Fruit fly (Drosophila melanogaster) whole organism, prepupa: ENCODE results near the gene Eato.

Experiments
- Blimp-1 ChIP-seq: fragments of 200-800 bp; sonication (Bioruptor generic); optimal IDR thresholded peaks from 3 replicates; lab custom pipeline; 2017; ENCODE audit warnings: missing biosample characterization, missing genetic modification characterization, mild to moderate bottlenecking, moderate library complexity, missing genetic modification reagents
- CG10631 ChIP-seq: fragments of 200-800 bp; sonication (Bioruptor generic); optimal IDR thresholded peaks from 2 replicates; lab custom pipeline; 2016; ENCODE audit warnings: missing biosample characterization, missing genetic modification characterization
- CG10669 ChIP-seq: fragments of 200-800 bp; sonication (Bioruptor generic); optimal IDR thresholded peaks from 3 replicates; lab custom pipeline; 2018; ENCODE audit warnings: missing biosample characterization, mild to moderate bottlenecking, missing genetic modification characterization, moderate library complexity
- CG11294 ChIP-seq: fragments of 200-800 bp; sonication (Bioruptor generic); IDR thresholded peaks from 2 replicates; pipeline ENCODE4 v1.3.6; 2022; ENCODE audit warnings: missing biosample characterization, missing genetic modification characterization
- CG11762 ChIP-seq: fragments of 200-800 bp; sonication (Bioruptor generic); optimal IDR thresholded peaks from 3 replicates; lab custom pipeline; 2016; ENCODE audit warnings: missing biosample characterization, missing genetic modification characterization; ENCODE audit not compliant: insufficient read depth
- CG11902 ChIP-seq: fragments of 200-800 bp; sonication (Bioruptor generic); optimal IDR thresholded peaks from 3 replicates; lab custom pipeline; 2016; ENCODE audit warnings: missing biosample characterization, missing genetic modification characterization
- CG15336 ChIP-seq: fragments of 200-800 bp; sonication (Bioruptor generic); IDR thresholded peaks from 2 replicates; pipeline ENCODE4 v1.3.6; 2022; ENCODE audit warnings: missing biosample characterization, missing genetic modification characterization
- CG1621 ChIP-seq: fragments of 200-800 bp; sonication (Bioruptor generic); optimal IDR thresholded peaks from 3 replicates; lab custom pipeline; 2018; ENCODE audit warnings: missing biosample characterization, mild to moderate bottlenecking, missing genetic modification characterization
- CG16779 ChIP-seq: fragments of 200-800 bp; sonication (Bioruptor generic); optimal IDR thresholded peaks from 3 replicates; lab custom pipeline; 2017; ENCODE audit warnings: missing biosample characterization, mild to moderate bottlenecking, missing genetic modification characterization
- CG3032 ChIP-seq: fragments of 200-800 bp; optimal IDR thresholded peaks from 2 replicates; lab custom pipeline; 2019; ENCODE audit warnings: missing biosample characterization, mild to moderate bottlenecking, missing genetic modification characterization, moderate library complexity
- CG31627 ChIP-seq: fragments of 200-800 bp; sonication (Bioruptor generic); optimal IDR thresholded peaks from 3 replicates; lab custom pipeline; 2016; ENCODE audit warnings: missing biosample characterization, missing genetic modification characterization
- CG34406 ChIP-seq: fragments of 200-800 bp; sonication (Bioruptor generic); optimal IDR thresholded peaks from 3 replicates; lab custom pipeline; 2016; ENCODE audit warnings: missing biosample characterization, missing genetic modification characterization
- CG3919 ChIP-seq: fragments of 200-800 bp; sonication (Bioruptor generic); optimal IDR thresholded peaks from 3 replicates; lab custom pipeline; 2016; ENCODE audit warnings: missing biosample characterization, missing genetic modification characterization
- CG6163 ChIP-seq: fragments of 200-800 bp; sonication (Bioruptor generic); IDR thresholded peaks from 3 replicates; pipeline ENCODE4 v1.3.6; 2022; ENCODE audit warnings: missing biosample characterization, missing genetic modification characterization
- CG6276 ChIP-seq: fragments of 200-800 bp; sonication (Bioruptor generic); optimal IDR thresholded peaks from 2 replicates; lab custom pipeline; 2017; ENCODE audit warnings: missing biosample characterization, mild to moderate bottlenecking, missing genetic modification characterization
- CG6808 ChIP-seq: fragments of 200-800 bp; sonication (Bioruptor generic); optimal IDR thresholded peaks from 3 replicates; lab custom pipeline; 2017; ENCODE audit warnings: missing biosample characterization, missing genetic modification characterization, mild to moderate bottlenecking, moderate library complexity, missing genetic modification reagents
- CG6854 ChIP-seq: fragments of 200-800 bp; sonication (Bioruptor generic); optimal IDR thresholded peaks from 2 replicates; lab custom pipeline; 2017; ENCODE audit warnings: missing biosample characterization, mild to moderate bottlenecking, missing genetic modification characterization
- CG9139 ChIP-seq: fragments of 200-800 bp; sonication (Bioruptor generic); optimal IDR thresholded peaks from 3 replicates; lab custom pipeline; 2017; ENCODE audit warnings: missing biosample characterization, mild to moderate bottlenecking, missing genetic modification characterization
- Eip78C ChIP-seq: fragments of 200-800 bp; sonication (Bioruptor generic); peaks from one replicate; lab custom pipeline; 2016; ENCODE audit warnings: missing biosample characterization, missing genetic modification characterization
- Eip93F ChIP-seq: fragments of 200-800 bp; sonication (Bioruptor generic); optimal IDR thresholded peaks from 2 replicates; lab custom pipeline; 2016; ENCODE audit warnings: missing biosample characterization, mild to moderate bottlenecking, missing genetic modification characterization
- Ets21C ChIP-seq: fragments of 200-800 bp; sonication (Bioruptor generic); optimal IDR thresholded peaks from 3 replicates; lab custom pipeline; 2016; ENCODE audit warnings: missing biosample characterization, missing genetic modification characterization
- Hr38 ChIP-seq: sonication (Bioruptor generic); optimal IDR thresholded peaks from 2 replicates; lab custom pipeline; 2016; ENCODE audit warnings: missing biosample characterization, missing genetic modification characterization
- Hr39 ChIP-seq: fragments of 200-800 bp; sonication (Bioruptor generic); optimal IDR thresholded peaks from 2 replicates; lab custom pipeline; 2016; ENCODE audit warnings: missing biosample characterization, missing genetic modification characterization
- Lpt ChIP-seq: fragments of 200-800 bp; sonication (Bioruptor generic); optimal IDR thresholded peaks from 3 replicates; lab custom pipeline; 2016; ENCODE audit warnings: missing biosample characterization, missing genetic modification characterization
- Sox14 ChIP-seq: fragments of 200-800 bp; sonication (Bioruptor generic); optimal IDR thresholded peaks from 3 replicates; lab custom pipeline; 2016; ENCODE audit warnings: missing biosample characterization, missing genetic modification characterization
- achi ChIP-seq: fragments of 200-800 bp; sonication (Bioruptor generic); optimal IDR thresholded peaks from 3 replicates; lab custom pipeline; 2016; ENCODE audit warnings: missing biosample characterization, missing genetic modification characterization
- acj6 ChIP-seq: fragments of 200-800 bp; sonication (Bioruptor generic); optimal IDR thresholded peaks from 3 replicates; lab custom pipeline; 2016; ENCODE audit warnings: missing biosample characterization, missing genetic modification characterization
- cyc ChIP-seq: fragments of 200-800 bp; sonication (Bioruptor generic); optimal IDR thresholded peaks from 3 replicates; lab custom pipeline; 2016; ENCODE audit warnings: missing biosample characterization, missing genetic modification characterization
- dac ChIP-seq: fragments of 200-800 bp; sonication (Bioruptor generic); optimal IDR thresholded peaks from 2 replicates; lab custom pipeline; 2017; ENCODE audit warnings: missing biosample characterization, mild to moderate bottlenecking, missing genetic modification characterization
- dsx ChIP-seq: fragments of 200-800 bp; optimal IDR thresholded peaks from 3 replicates; lab custom pipeline; 2019; ENCODE audit warnings: missing biosample characterization, mild to moderate bottlenecking, missing genetic modification characterization, moderate library complexity; ENCODE audit not compliant: poor library complexity, severe bottlenecking
- eg ChIP-seq: fragments of 200-800 bp; sonication (Bioruptor generic); IDR thresholded peaks from 3 replicates; pipeline ENCODE4 v1.3.6; 2022; ENCODE audit warnings: missing biosample characterization, missing genetic modification characterization
- esn ChIP-seq: fragments of 200-800 bp; sonication (Bioruptor generic); optimal IDR thresholded peaks from 2 replicates; lab custom pipeline; 2016; ENCODE audit warnings: missing biosample characterization, mild to moderate bottlenecking, missing genetic modification characterization, moderate library complexity
- fd85E ChIP-seq: fragments of 200-800 bp; sonication (Bioruptor generic); optimal IDR thresholded peaks from 3 replicates; lab custom pipeline; 2016; ENCODE audit warnings: missing biosample characterization, missing genetic modification characterization
- lz ChIP-seq: fragments of 200-800 bp; sonication (Bioruptor generic); optimal IDR thresholded peaks from 3 replicates; lab custom pipeline; 2016; ENCODE audit warnings: missing biosample characterization, missing genetic modification characterization
- net ChIP-seq: fragments of 200-800 bp; sonication (Bioruptor generic); optimal IDR thresholded peaks from 3 replicates; lab custom pipeline; 2016; ENCODE audit warnings: missing biosample characterization, missing genetic modification characterization
- pdm3 ChIP-seq: fragments of 200-800 bp; sonication (Bioruptor generic); optimal IDR thresholded peaks from 3 replicates; lab custom pipeline; 2016; ENCODE audit warnings: missing biosample characterization, missing genetic modification characterization
- salr ChIP-seq, 2 experiments: fragments of 200-800 bp; sonication (Bioruptor generic); optimal IDR thresholded peaks; 3 replicates each; lab custom pipeline; 2016 to 2018; ENCODE audit warnings: missing biosample characterization in 2 of 2, missing genetic modification characterization in 2 of 2, mild to moderate bottlenecking in 1 of 2
- ss ChIP-seq, 2 experiments: fragments of 200-800 bp; sonication (Bioruptor generic); optimal IDR thresholded peaks; 2 replicates in 1 of 2; 3 replicates in 1 of 2; lab custom pipeline; 2017 to 2018; ENCODE audit warnings: mild to moderate bottlenecking in 2 of 2, missing biosample characterization in 2 of 2, missing genetic modification characterization in 2 of 2, moderate library complexity in 1 of 2
- svp ChIP-seq: fragments of 200-800 bp; sonication (Bioruptor generic); peaks from one replicate; lab custom pipeline; 2016; ENCODE audit warnings: missing biosample characterization, missing genetic modification characterization
- vri ChIP-seq: fragments of 200-800 bp; sonication (Bioruptor generic); optimal IDR thresholded peaks from 3 replicates; lab custom pipeline; 2016; ENCODE audit warnings: missing biosample characterization, mild to moderate bottlenecking, missing genetic modification characterization

The Eato gene

DNA sequence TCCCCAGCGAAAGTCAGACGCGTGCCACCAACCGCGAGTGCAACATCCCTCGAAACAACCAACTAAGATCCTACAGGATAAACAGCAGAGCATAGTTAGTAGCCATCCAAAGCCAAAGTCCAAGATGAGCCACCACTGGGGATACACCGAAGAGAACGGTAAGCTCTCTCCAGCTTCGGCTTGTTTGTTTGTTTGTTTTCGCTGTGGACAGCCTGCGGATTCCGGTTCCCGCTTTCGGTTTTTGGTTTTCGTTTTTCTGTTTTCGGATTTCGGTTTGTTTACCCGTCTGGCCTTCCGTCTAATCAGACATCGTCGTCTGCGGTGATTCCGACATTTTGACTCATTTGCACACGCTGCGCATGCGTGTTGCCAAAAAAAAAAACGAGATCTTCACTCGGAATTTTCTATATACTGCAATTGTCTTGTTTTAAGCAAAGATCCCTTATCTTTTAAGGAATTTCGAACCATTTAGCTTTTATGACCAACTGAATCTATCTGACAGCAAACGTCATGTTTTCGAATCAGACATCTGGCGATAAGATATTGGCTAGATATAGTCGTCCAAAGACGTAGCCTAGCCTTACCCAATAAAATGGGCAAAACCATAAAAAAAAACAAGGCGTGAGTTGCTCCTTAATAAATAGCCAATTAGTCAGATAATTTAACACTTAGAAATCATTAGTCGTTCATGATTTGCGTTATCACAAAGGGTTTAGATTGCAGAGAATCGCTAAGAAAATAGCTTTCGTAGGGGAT lies 20.1 kb downstream of the Eato start (continued):
- TF ChIP-seq CG16779 (tag; lab: Kevin White, UChicago) (no peak), CG3032 (no peak), fd85E (GFP tag; lab: Kevin White, UChicago) (no peak), CG6163 (no peak), CG11762 (GFP tag; lab: Kevin White, UChicago) (no peak), CG11294 (GFP tag; lab: Robert Waterston, UW) (no peak), Sox14 (GFP tag; lab: Kevin White, UChicago) (no peak), cyc (GFP tag; lab: Kevin White, UChicago) (no peak), CG34406 (GFP tag; lab: Kevin White, UChicago) (no peak), Eip78C (peak; percentile 53), salr (GFP tag; optimal IDR thresholded peaks at IDR 0.05; lab: Kevin White, UChicago) (no peak), esn (GFP tag; lab: Kevin White, UChicago) (no peak), CG11902 (GFP tag; lab: Kevin White, UChicago) (no peak), CG31627 (no peak), CG6854 (peak; percentile 41), Blimp-1 (peak; percentile 28), CG3919 (GFP tag; lab: Kevin White, UChicago) (no peak), CG9139 (no peak), CG15336 (GFP tag; lab: Robert Waterston, UW) (no peak), lz (no peak), Ets21C (GFP tag; lab: Kevin White, UChicago) (no peak), Hr38 (GFP tag; lab: Kevin White, UChicago) (no peak), CG10631 (GFP tag; lab: Kevin White, UChicago) (no peak), CG6808 (peak; percentile 10), achi (GFP tag; lab: Kevin White, UChicago) (no peak), CG6276 (GFP tag; lab: Kevin White, UChicago) (peak; percentile 19), Eip93F (GFP tag; lab: Kevin White, UChicago) (no peak), acj6 (no peak), pdm3 (GFP tag; lab: Kevin White, UChicago) (no peak), eg (peak; percentile 9; the same call in 1 of the 3 replicates), Hr39 (GFP tag; lab: Kevin White, UChicago) (no peak), Lpt (no peak), net (GFP tag; lab: Kevin White, UChicago) (peak; percentile 0)

dm6 chr2L:13804561-13805067 lies 20.7 kb downstream of the Eato start:
- TF ChIP-seq CG6854 (no peak), svp (peak; percentile 80), CG10669 (peak; percentile 13), esn (GFP tag; lab: Kevin White, UChicago) (peak; percentile 15), CG9139 (peak; percentile 24), CG6808 (peak; percentile 21), CG1621 (peak; percentile 71), dac (no peak), eg (peak; percentile 42; the same call in 1 of the 3 replicates), Lpt (peak; percentile 7), Eip78C (peak; percentile 53), achi (GFP tag; lab: Kevin White, UChicago) (peak; percentile 13), ss (GFP tag; optimal IDR thresholded peaks at IDR 0.05; lab: Kevin White, UChicago) (peak; percentile 44 to 75), dsx (peak; percentile 20), salr (GFP tag; optimal IDR thresholded peaks at IDR 0.05; lab: Kevin White, UChicago) (no peak), CG11762 (GFP tag; lab: Kevin White, UChicago) (no peak), Ets21C (GFP tag; lab: Kevin White, UChicago) (no peak), vri (GFP tag; lab: Kevin White, UChicago) (peak; percentile 6)
